Fruit fly (Drosophila melanogaster) S2 (cell line): ENCODE results near the gene Ada2a.

ENCODE experiments used
- CG8478 ChIP-seq: fragments of >200 bp; optimal IDR thresholded peaks from 2 replicates; lab custom pipeline; 2018
- CTCF ChIP-seq, 2 experiments: fragments of >200 bp; optimal IDR thresholded peaks; 2 replicates each; lab custom pipeline; 2018

The Ada2a gene

dm6 chr3R:18249268-18249667 is 6.0 kb downstream of the Ada2a start:
- TF ChIP-seq CG8478 (lab: Kevin White, UChicago) (no peak), CTCF (optimal IDR thresholded peaks at IDR 0.05; lab: Kevin White, UChicago) (no peak)

dm6 chr3R:18246041-18246440 is 9.2 kb downstream of the Ada2a start:
- TF ChIP-seq CTCF (optimal IDR thresholded peaks at IDR 0.05; lab: Kevin White, UChicago) (no peak), CG8478 (lab: Kevin White, UChicago) (no peak)

- TF ChIP-seq CTCF (optimal IDR thresholded peaks at IDR 0.05; lab: Kevin White, UChicago) (no peak), CG8478 (lab: Kevin White, UChicago) (no peak)
Observed at dm6 chr3R:18245044-18245596, 10.2 kb downstream of the Ada2a start.

dm6 chr3R:18244171-18245043 is 10.9 kb downstream of the Ada2a start:
- TF ChIP-seq CTCF (optimal IDR thresholded peaks at IDR 0.05; lab: Kevin White, UChicago) (no peak), CG8478 (lab: Kevin White, UChicago) (peak; percentile 33)

dm6 chr3R:18243718-18244170 is 11.5 kb downstream of the Ada2a start:
- no peak for TF ChIP-seq CG8478 (lab: Kevin White, UChicago)
- no peak for TF ChIP-seq CTCF (optimal IDR thresholded peaks at IDR 0.05; lab: Kevin White, UChicago)

- TF ChIP-seq CG8478 (lab: Kevin White, UChicago): no peak
- TF ChIP-seq CTCF (optimal IDR thresholded peaks at IDR 0.05; lab: Kevin White, UChicago): no peak
Observed at dm6 chr3R:18243000-18243399, 12.3 kb downstream of the Ada2a start.

dm6 chr3R:18242089-18242955 is 13.0 kb downstream of the Ada2a start, which contains the start of the genes CG7156 and 14-3-3epsilon:
Gene CG7156, minus strand, starts transcription at chr3R:18242159.
Gene 14-3-3epsilon, plus strand, starts transcription at chr3R:18242531.
- TF ChIP-seq CG8478 (lab: Kevin White, UChicago) (no peak), CTCF (optimal IDR thresholded peaks at IDR 0.05; lab: Kevin White, UChicago) (peak in 1 of 2 experiments; percentile 8)

- TF ChIP-seq CTCF (optimal IDR thresholded peaks at IDR 0.05; lab: Kevin White, UChicago): no peak
Observed at dm6 chr3R:18235879-18236278, 19.4 kb downstream of the Ada2a start, which contains the start of gene repo. Gene repo, plus strand, starts transcription at chr3R:18236192.

dm6 chr3R:18234699-18235257 is 20.5 kb downstream of the Ada2a start:
- TF ChIP-seq CTCF (optimal IDR thresholded peaks at IDR 0.05; lab: Kevin White, UChicago) (no peak), CG8478 (lab: Kevin White, UChicago) (no peak)

dm6 chr3R:18232187-18232586 is 23.1 kb downstream of the Ada2a start:
- TF ChIP-seq CTCF (optimal IDR thresholded peaks at IDR 0.05; lab: Kevin White, UChicago) (no peak), CG8478 (lab: Kevin White, UChicago) (no peak)

- TF ChIP-seq CG8478 (lab: Kevin White, UChicago): no peak
- no peak for TF ChIP-seq CTCF (optimal IDR thresholded peaks at IDR 0.05; lab: Kevin White, UChicago)
Observed at dm6 chr3R:18230229-18230628, 25.1 kb downstream of the Ada2a start.

dm6 chr3R:18228713-18229222 is 26.5 kb downstream of the Ada2a start:
- TF ChIP-seq CTCF (optimal IDR thresholded peaks at IDR 0.05; lab: Kevin White, UChicago) (no peak), CG8478 (lab: Kevin White, UChicago) (no peak)

- TF ChIP-seq CTCF (optimal IDR thresholded peaks at IDR 0.05; lab: Kevin White, UChicago): no peak
- TF ChIP-seq CG8478 (lab: Kevin White, UChicago): no peak
Observed at dm6 chr3R:18227385-18227784, 27.9 kb downstream of the Ada2a start.

- TF ChIP-seq CTCF (optimal IDR thresholded peaks at IDR 0.05; lab: Kevin White, UChicago): no peak
- TF ChIP-seq CG8478 (lab: Kevin White, UChicago): no peak
Observed at dm6 chr3R:18226809-18227157, 28.5 kb downstream of the Ada2a start.
